Worm (Caenorhabditis elegans): Measurements from ENCODE around the gene npl-4.2.

The npl-4.2 gene

ce11 chrII:5591558-5591957 is 31.1 kb upstream of the npl-4.2 start:
- 0 out of 2 replicates have a peak, but pooled peaks have one; percentile 41 for TF ChIP-seq hsf-1 (GFP tag; IDR thresholded peaks at IDR 0.05)
- no peak for TF ChIP-seq egl-18 (GFP tag; IDR thresholded peaks at IDR 0.05)

ce11 chrII:5592857-5593256 is 29.8 kb upstream of the npl-4.2 start:
- TF ChIP-seq mes-4 (tag; optimal IDR thresholded peaks at IDR 0.05) (no peak), C06A6.2 (GFP tag; conservative IDR thresholded peaks at IDR 0.05) (no peak), K12H6.12 (tag; optimal IDR thresholded peaks at IDR 0.05) (no peak), egl-44 (GFP tag; IDR thresholded peaks at IDR 0.05) (no peak), chd-7 (tag; optimal IDR thresholded peaks at IDR 0.05) (no peak), attf-3 (GFP tag; conservative IDR thresholded peaks at IDR 0.05) (no peak), lsy-27 (tag; optimal IDR thresholded peaks at IDR 0.05; ENCODE audit: borderline replicate concordance, insufficient read depth) (no peak), somi-1 (GFP tag; optimal IDR thresholded peaks at IDR 0.05) (no peak), let-526 (GFP tag; IDR thresholded peaks at IDR 0.05) (no peak), cebp-1 (GFP tag; IDR thresholded peaks at IDR 0.05) (no peak), cebp-1 (tag; optimal IDR thresholded peaks at IDR 0.05) (no peak), lin-54 (GFP tag; optimal IDR thresholded peaks at IDR 0.05) (no peak), hmg-20 (GFP tag; IDR thresholded peaks at IDR 0.05) (no peak), rcor-1 (GFP tag; IDR thresholded peaks at IDR 0.05) (no peak), attf-5 (GFP tag; optimal IDR thresholded peaks at IDR 0.05) (no peak), hsf-1 (GFP tag; IDR thresholded peaks at IDR 0.05) (no peak)

ce11 chrII:5593377-5593932 is 29.2 kb upstream of the npl-4.2 start, which contains the start of gene cdc-14:
Gene cdc-14 (minus strand): TSS chrII:5593427.
- TF ChIP-seq K11D2.4 (GFP tag; IDR thresholded peaks at IDR 0.05) (peak; percentile 50; the same call in 1 of the 2 replicates), rec-8 (tag; optimal IDR thresholded peaks at IDR 0.05) (no peak), lsl-1 (GFP tag; optimal IDR thresholded peaks at IDR 0.05) (no peak), snpc-1.3 (tag; optimal IDR thresholded peaks at IDR 0.05; ENCODE audit: insufficient read depth) (no peak), ztf-18 (tag; optimal IDR thresholded peaks at IDR 0.05) (no peak), rcor-1 (GFP tag; IDR thresholded peaks at IDR 0.05) (no peak), K12H6.12 (tag; optimal IDR thresholded peaks at IDR 0.05) (peak; percentile 16), B0336.3 (GFP tag; IDR thresholded peaks at IDR 0.05) (no peak), die-1 (tag; optimal IDR thresholded peaks at IDR 0.05) (no peak), F57A8.1 (GFP tag; optimal IDR thresholded peaks at IDR 0.05) (no peak), unc-130 (GFP tag; optimal IDR thresholded peaks at IDR 0.05) (no peak), nfyb-1 (GFP tag; IDR thresholded peaks at IDR 0.05) (no peak), F52B5.7 (tag; optimal IDR thresholded peaks at IDR 0.05) (no peak), C17E4.6 (GFP tag; IDR thresholded peaks at IDR 0.05) (no peak), ama-1 (optimal IDR thresholded peaks at IDR 0.05) (no peak), ama-1 (GFP tag; optimal IDR thresholded peaks at IDR 0.05) (no peak), sdz-38 (tag; optimal IDR thresholded peaks at IDR 0.05) (no peak), nhr-27 (tag; optimal IDR thresholded peaks at IDR 0.05) (no peak), madf-6 (GFP tag; IDR thresholded peaks at IDR 0.05) (no peak), sea-2 (GFP tag; IDR thresholded peaks at IDR 0.05) (no peak), F39B2.1 (GFP tag; IDR thresholded peaks at IDR 0.05) (no peak), ceh-40 (GFP tag; IDR thresholded peaks at IDR 0.05) (no peak), Y95B8A.8 (GFP tag; IDR thresholded peaks at IDR 0.05) (no peak), madf-8 (GFP tag; conservative IDR thresholded peaks at IDR 0.05) (no peak), B0019.2 (GFP tag; conservative IDR thresholded peaks at IDR 0.05) (no peak), nhr-179 (tag; optimal IDR thresholded peaks at IDR 0.05) (no peak), chd-7 (tag; optimal IDR thresholded peaks at IDR 0.05) (peak; percentile 11), ztf-22 (GFP tag; optimal IDR thresholded peaks at IDR 0.05) (no peak), Y79H2A.3 (GFP tag; conservative IDR thresholded peaks at IDR 0.05) (no peak), tbx-9 (tag; optimal IDR thresholded peaks at IDR 0.05; ENCODE audit: borderline replicate concordance) (no peak), fkh-3 (tag; optimal IDR thresholded peaks at IDR 0.05) (no peak), xnd-1 (tag; optimal IDR thresholded peaks at IDR 0.05) (no peak)

Measured in whole organism, young adult.